Worm (Caenorhabditis elegans) whole organism, L3 larva: ENCODE data around the gene gon-4.
A peak's percentile ranks its signal among the peaks of the same experiment; 100 is the strongest.

ENCODE experiments used
- ama-1 ChIP-seq: fragments of 150-350 bp; optimal IDR thresholded peaks from 2 replicates; lab custom pipeline; 2018
- ceh-16 ChIP-seq: sonication (generic microtip); optimal IDR thresholded peaks from 2 replicates; lab custom pipeline; 2017; ENCODE audit warnings: missing biosample characterization, missing genetic modification characterization
- lin-15B ChIP-seq: fragments of 150-350 bp; optimal IDR thresholded peaks from 2 replicates; lab custom pipeline; 2014; ENCODE audit warnings: missing biosample characterization, missing genetic modification characterization
- nhr-11 ChIP-seq: fragments of 150-350 bp; optimal IDR thresholded peaks from 2 replicates; lab custom pipeline; 2014; ENCODE audit warnings: missing biosample characterization, missing genetic modification characterization

- TF ChIP-seq lin-15B (tag; lab: Kevin White, UChicago) (peak; percentile 64), ceh-16 (tag; lab: Kevin White, UChicago) (no peak), ama-1 (lab: Kevin White, UChicago) (no peak), nhr-11 (tag; lab: Kevin White, UChicago) (no peak)
Observed at ce11 chrIV:10176252-10176730, 21.3 kb upstream of the gon-4 start, which contains the start of gene rack-1.
